Worm (Caenorhabditis elegans): ENCODE results near the gene T04F8.3.

ce11 chrX:11630499-11630898, 27.9 kb upstream of the T04F8.3 start:
- TF ChIP-seq snpc-4 (tag; optimal IDR thresholded peaks at IDR 0.05) (no peak), unc-62 (GFP tag; optimal IDR thresholded peaks at IDR 0.05 in 1 of 2) (no peak), unc-62 (tag; optimal IDR thresholded peaks at IDR 0.05) (no peak), dpl-1 (GFP tag; optimal IDR thresholded peaks at IDR 0.05) (no peak)

All from whole organism, L4 larva.